Worm (Caenorhabditis elegans) whole organism, L3 larva: Measurements from ENCODE around the gene cdh-3.

Experiments
- R02D3.7 ChIP-seq: fragments of 150-350 bp; optimal IDR thresholded peaks from 2 replicates; lab custom pipeline; 2014; ENCODE audit warnings: missing biosample characterization, missing genetic modification characterization
- ZK546.5 ChIP-seq: sonication (generic microtip); optimal IDR thresholded peaks from 2 replicates; lab custom pipeline; 2017; ENCODE audit warnings: missing biosample characterization, missing genetic modification characterization
- aly-2 ChIP-seq: fragments of 150-350 bp; optimal IDR thresholded peaks from 2 replicates; lab custom pipeline; 2014; ENCODE audit warnings: missing biosample characterization, missing genetic modification characterization
- ama-1 ChIP-seq: fragments of 150-350 bp; optimal IDR thresholded peaks from 2 replicates; lab custom pipeline; 2018
- ceh-16 ChIP-seq: sonication (generic microtip); optimal IDR thresholded peaks from 2 replicates; lab custom pipeline; 2017; ENCODE audit warnings: missing biosample characterization, missing genetic modification characterization
- ceh-28 ChIP-seq: fragments of 150-350 bp; optimal IDR thresholded peaks from 2 replicates; lab custom pipeline; 2014; ENCODE audit warnings: missing biosample characterization, missing genetic modification reagents, missing genetic modification characterization
- ceh-82 ChIP-seq: fragments of 150-350 bp; optimal IDR thresholded peaks from 2 replicates; lab custom pipeline; 2014; ENCODE audit warnings: missing biosample characterization, missing genetic modification characterization
- ceh-9 ChIP-seq: sonication (generic microtip); optimal IDR thresholded peaks from 2 replicates; lab custom pipeline; 2018; ENCODE audit warnings: missing biosample characterization, missing genetic modification characterization
- egl-5 ChIP-seq: fragments of 150-350 bp; optimal IDR thresholded peaks from 2 replicates; lab custom pipeline; 2017; ENCODE audit warnings: missing biosample characterization, missing genetic modification reagents, missing genetic modification characterization, inconsistent platforms
- elt-2 ChIP-seq: sonication (generic microtip); optimal IDR thresholded peaks from 2 replicates; lab custom pipeline; 2016; ENCODE audit warnings: missing genetic modification reagents, mild to moderate bottlenecking, missing genetic modification characterization, missing compliant biosample characterization
- elt-3 ChIP-seq, 3 experiments: fragments of 150-350 bp in 1 of 3; sonication (generic microtip) in 2 of 3; optimal IDR thresholded peaks; 2 replicates in 2 of 3; 4 replicates in 1 of 3; lab custom pipeline; 2014 to 2017; ENCODE audit warnings: missing biosample characterization in 3 of 3, missing genetic modification characterization in 3 of 3
- eor-1 ChIP-seq, 2 experiments: fragments of 150-350 bp; optimal IDR thresholded peaks; 2 replicates each; lab custom pipeline; 2014 to 2018; ENCODE audit warnings: missing biosample characterization in 2 of 2, missing genetic modification characterization in 2 of 2
- fkh-10 ChIP-seq: sonication (generic microtip); optimal IDR thresholded peaks from 2 replicates; lab custom pipeline; 2017; ENCODE audit warnings: missing biosample characterization, missing genetic modification reagents, missing genetic modification characterization
- fkh-2 ChIP-seq: fragments of 150-350 bp; optimal IDR thresholded peaks from 2 replicates; lab custom pipeline; 2014; ENCODE audit warnings: missing biosample characterization, missing genetic modification reagents, missing genetic modification characterization
- fos-1 ChIP-seq: fragments of 150-350 bp; optimal IDR thresholded peaks from 2 replicates; lab custom pipeline; 2014; ENCODE audit warnings: missing biosample characterization, missing genetic modification characterization
- hmg-11 ChIP-seq: sonication (generic microtip); optimal IDR thresholded peaks from 2 replicates; lab custom pipeline; 2016; ENCODE audit warnings: missing genetic modification characterization, missing compliant biosample characterization
- jun-1 ChIP-seq: fragments of 150-350 bp; optimal IDR thresholded peaks from 2 replicates; lab custom pipeline; 2014; ENCODE audit warnings: missing biosample characterization, missing genetic modification reagents, missing genetic modification characterization
- lin-15B ChIP-seq: fragments of 150-350 bp; optimal IDR thresholded peaks from 2 replicates; lab custom pipeline; 2014; ENCODE audit warnings: missing biosample characterization, missing genetic modification characterization
- lin-39 ChIP-seq: fragments of 150-350 bp; optimal IDR thresholded peaks from 2 replicates; lab custom pipeline; 2018; ENCODE audit warnings: missing biosample characterization, missing genetic modification reagents, missing genetic modification characterization
- lsy-12 ChIP-seq: sonication (generic microtip); optimal IDR thresholded peaks from 2 replicates; lab custom pipeline; 2016; ENCODE audit warnings: mild to moderate bottlenecking, missing genetic modification characterization, missing compliant biosample characterization
- mdl-1 ChIP-seq: fragments of 150-350 bp; optimal IDR thresholded peaks from 2 replicates; lab custom pipeline; 2014; ENCODE audit warnings: missing biosample characterization, missing genetic modification characterization
- mml-1 ChIP-seq: fragments of 150-350 bp; sonication (generic microtip); optimal IDR thresholded peaks from 3 replicates; lab custom pipeline; 2014; ENCODE audit warnings: missing biosample characterization, missing genetic modification characterization
- nfya-1 ChIP-seq: sonication (generic microtip); optimal IDR thresholded peaks from 2 replicates; lab custom pipeline; 2017; ENCODE audit warnings: missing genetic modification characterization, mild to moderate bottlenecking, missing compliant biosample characterization, antibody characterized with exemption, moderate library complexity; ENCODE audit not compliant: insufficient read depth
- nhr-11 ChIP-seq: fragments of 150-350 bp; optimal IDR thresholded peaks from 2 replicates; lab custom pipeline; 2014; ENCODE audit warnings: missing biosample characterization, missing genetic modification characterization
- nhr-12 ChIP-seq: fragments of 150-350 bp; optimal IDR thresholded peaks from 2 replicates; lab custom pipeline; 2014; ENCODE audit warnings: missing biosample characterization, missing genetic modification characterization
- nhr-23 ChIP-seq: fragments of 150-350 bp; optimal IDR thresholded peaks from 2 replicates; lab custom pipeline; 2014; ENCODE audit warnings: missing biosample characterization, missing genetic modification reagents, missing genetic modification characterization
- nhr-237 ChIP-seq: fragments of 150-350 bp; optimal IDR thresholded peaks from 2 replicates; lab custom pipeline; 2014; ENCODE audit warnings: missing biosample characterization, missing genetic modification characterization
- nhr-25 ChIP-seq: sonication (generic microtip); optimal IDR thresholded peaks from 2 replicates; lab custom pipeline; 2017; ENCODE audit warnings: missing biosample characterization, missing genetic modification characterization
- nhr-28 ChIP-seq: fragments of 150-350 bp; optimal IDR thresholded peaks from 2 replicates; lab custom pipeline; 2014; ENCODE audit warnings: missing biosample characterization, missing genetic modification characterization
- nhr-43 ChIP-seq: sonication (generic microtip); optimal IDR thresholded peaks from 2 replicates; lab custom pipeline; 2016; ENCODE audit warnings: mild to moderate bottlenecking, missing genetic modification characterization, missing compliant biosample characterization; ENCODE audit not compliant: poor library complexity, severe bottlenecking
- nhr-67 ChIP-seq: fragments of 150-350 bp; optimal IDR thresholded peaks from 2 replicates; lab custom pipeline; 2014; ENCODE audit warnings: missing biosample characterization, missing genetic modification characterization
- nhr-77 ChIP-seq: fragments of 150-350 bp; optimal IDR thresholded peaks from 2 replicates; lab custom pipeline; 2014; ENCODE audit warnings: missing biosample characterization, missing genetic modification characterization
- pha-4 ChIP-seq: fragments of 150-350 bp; optimal IDR thresholded peaks from 2 replicates; lab custom pipeline; 2014; ENCODE audit warnings: missing biosample characterization, missing genetic modification reagents, missing genetic modification characterization
- pqm-1 ChIP-seq: fragments of 150-350 bp; optimal IDR thresholded peaks from 2 replicates; lab custom pipeline; 2017; ENCODE audit warnings: missing biosample characterization, missing genetic modification characterization, inconsistent platforms
- sea-2 ChIP-seq: fragments of 150-350 bp; sonication (generic microtip); optimal IDR thresholded peaks from 4 replicates; lab custom pipeline; 2014; ENCODE audit warnings: missing biosample characterization, missing genetic modification reagents, missing genetic modification characterization
- skn-1 ChIP-seq: fragments of 150-350 bp; optimal IDR thresholded peaks from 2 replicates; lab custom pipeline; 2014; ENCODE audit warnings: missing biosample characterization, missing genetic modification characterization
- snpc-4 ChIP-seq: fragments of 150-350 bp; optimal IDR thresholded peaks from 2 replicates; lab custom pipeline; 2014; ENCODE audit warnings: missing biosample characterization, missing genetic modification characterization
- tbx-2 ChIP-seq: sonication (generic microtip); optimal IDR thresholded peaks from 2 replicates; lab custom pipeline; 2016; ENCODE audit warnings: mild to moderate bottlenecking, missing genetic modification characterization, missing compliant biosample characterization
- unc-39 ChIP-seq: sonication (generic microtip); optimal IDR thresholded peaks from 4 replicates; lab custom pipeline; 2017; ENCODE audit warnings: missing biosample characterization, missing genetic modification characterization
- unc-62 ChIP-seq: fragments of 150-350 bp; sonication (generic microtip); optimal IDR thresholded peaks from 4 replicates; lab custom pipeline; 2014; ENCODE audit warnings: missing biosample characterization, missing genetic modification reagents, missing genetic modification characterization
- ztf-4 ChIP-seq: fragments of 150-350 bp; optimal IDR thresholded peaks from 2 replicates; lab custom pipeline; 2014; ENCODE audit warnings: missing biosample characterization, missing genetic modification characterization

Gene cdh-3

DNA sequence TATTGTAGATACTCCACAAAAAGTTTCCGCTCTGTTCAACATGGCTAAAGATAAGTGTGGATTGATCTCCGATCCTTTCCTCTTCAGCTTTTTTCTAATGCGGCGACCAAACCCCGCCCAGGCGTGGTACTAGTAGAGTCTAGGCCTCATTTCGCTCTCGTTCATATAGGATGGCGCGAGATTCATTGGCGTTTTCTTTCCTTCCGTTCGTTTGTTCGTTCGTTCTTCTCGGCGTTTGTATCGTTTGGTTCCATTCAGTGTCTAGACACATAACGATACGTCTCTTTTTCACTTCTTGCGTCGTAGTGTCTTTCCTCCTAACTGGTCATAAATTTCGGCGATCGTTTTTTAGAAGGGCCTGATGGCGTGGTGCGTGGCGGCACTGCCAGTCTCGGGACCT, 25.2 kb downstream of the cdh-3 start:
- no peak for TF ChIP-seq ceh-9 (tag; lab: Kevin White, UChicago)
- TF ChIP-seq unc-39 (tag; lab: Kevin White, UChicago), result no peak
- no peak for TF ChIP-seq nhr-23
- TF ChIP-seq egl-5 (tag; lab: Kevin White, UChicago), result peak; percentile 55
- no peak for TF ChIP-seq elt-3 (tag; optimal IDR thresholded peaks at IDR 0.05; lab: Kevin White, UChicago)
- no peak for TF ChIP-seq fos-1 (tag; lab: Kevin White, UChicago)
- TF ChIP-seq R02D3.7, result no peak
- TF ChIP-seq mdl-1 (tag; lab: Kevin White, UChicago), result no peak
- TF ChIP-seq ceh-16 (tag; lab: Kevin White, UChicago), result no peak
- TF ChIP-seq ama-1, result no peak
- TF ChIP-seq hmg-11 (tag; lab: Kevin White, UChicago), result no peak
- peak; percentile 53 for TF ChIP-seq lin-39

DNA sequence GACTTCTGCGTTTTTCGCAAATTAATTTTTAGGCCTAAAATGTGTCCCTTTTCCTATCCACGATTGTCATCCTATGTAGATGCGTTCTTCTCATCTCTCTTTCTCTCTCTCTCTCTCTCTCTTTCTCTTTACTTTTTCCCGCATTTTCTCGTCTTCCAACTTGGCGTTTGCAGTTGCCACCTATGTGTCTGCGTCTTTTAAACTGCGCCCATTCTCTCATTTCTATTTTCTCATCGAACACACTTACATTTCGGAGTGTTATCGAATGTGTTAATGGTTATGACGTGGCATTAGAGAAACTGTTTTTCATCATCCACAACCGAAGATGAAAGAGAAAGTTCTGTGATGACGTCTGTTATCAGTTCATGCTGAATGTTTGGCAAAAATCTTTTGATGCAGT, 25.8 kb downstream of the cdh-3 start:
- TF ChIP-seq lsy-12 (tag; lab: Kevin White, UChicago) (peak; percentile 25), skn-1 (tag; lab: Kevin White, UChicago) (peak; percentile 59), nhr-28 (tag; lab: Kevin White, UChicago) (no peak), ama-1 (peak; percentile 51), nhr-23 (peak; percentile 86), ztf-4 (tag; lab: Kevin White, UChicago) (no peak), pha-4 (tag; lab: Kevin White, UChicago) (peak; percentile 72), fkh-10 (GFP tag; lab: Kevin White, UChicago) (no peak), fos-1 (tag; lab: Kevin White, UChicago) (no peak), egl-5 (tag; lab: Kevin White, UChicago) (peak; percentile 13), nhr-43 (tag; lab: Kevin White, UChicago) (peak; percentile 62), unc-39 (tag; lab: Kevin White, UChicago) (no peak), pqm-1 (peak; percentile 49), unc-62 (GFP tag; lab: Kevin White, UChicago) (peak; percentile 17), nfya-1 (tag; lab: Kevin White, UChicago) (peak; percentile 74), ceh-28 (peak; percentile 39), sea-2 (GFP tag; lab: Kevin White, UChicago) (no peak), nhr-67 (tag; lab: Kevin White, UChicago) (no peak), tbx-2 (tag; lab: Kevin White, UChicago) (no peak), lin-15B (peak; percentile 41), nhr-77 (no peak), aly-2 (tag; lab: Kevin White, UChicago) (no peak), snpc-4 (tag; lab: Kevin White, UChicago) (no peak), nhr-25 (tag; lab: Kevin White, UChicago) (peak; percentile 75), hmg-11 (tag; lab: Kevin White, UChicago) (peak; percentile 34), lin-39 (peak; percentile 24), ZK546.5 (tag; lab: Kevin White, UChicago) (no peak), elt-3 (tag; optimal IDR thresholded peaks at IDR 0.05; lab: Kevin White, UChicago) (peak in 1 of 3 experiments; percentile 80), R02D3.7 (peak; percentile 11), jun-1 (tag; lab: Kevin White, UChicago) (no peak), elt-2 (tag; lab: Kevin White, UChicago) (peak; percentile 88), mml-1 (tag; lab: Kevin White, UChicago) (no peak)

DNA sequence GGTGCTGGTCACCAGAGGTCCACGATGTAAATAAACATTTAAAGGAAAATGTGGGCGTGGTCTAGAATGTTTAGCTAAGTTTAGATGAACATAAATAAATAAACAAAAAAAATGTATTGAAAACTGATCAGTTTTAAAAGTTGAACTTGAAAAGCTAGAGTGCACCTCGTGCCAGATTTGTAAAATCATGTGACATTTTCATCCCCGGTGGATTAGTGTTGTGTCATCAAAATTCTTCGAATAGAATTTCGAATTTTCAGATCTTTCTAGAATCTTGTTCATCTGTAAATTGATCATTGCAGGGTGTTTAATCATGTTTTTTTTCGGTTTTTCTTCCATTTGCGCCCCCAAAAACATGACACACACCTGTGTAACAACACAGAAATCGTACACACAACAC, 27.7 kb downstream of the cdh-3 start:
- no peak for TF ChIP-seq nhr-237
- TF ChIP-seq pha-4 (tag; lab: Kevin White, UChicago), result peak; percentile 65
- TF ChIP-seq, all 47 proteins: peak for 1

- TF ChIP-seq hmg-11 (tag; lab: Kevin White, UChicago) (peak; percentile 31), tbx-2 (tag; lab: Kevin White, UChicago) (no peak), fkh-10 (GFP tag; lab: Kevin White, UChicago) (peak; percentile 28), R02D3.7 (no peak), nhr-28 (tag; lab: Kevin White, UChicago) (no peak), skn-1 (tag; lab: Kevin White, UChicago) (no peak), ama-1 (peak; percentile 17), pqm-1 (no peak), elt-3 (tag; optimal IDR thresholded peaks at IDR 0.05; lab: Kevin White, UChicago) (no peak), lin-39 (peak; percentile 61), sea-2 (GFP tag; lab: Kevin White, UChicago) (no peak), eor-1 (tag; optimal IDR thresholded peaks at IDR 0.05; lab: Kevin White, UChicago) (no peak), ceh-82 (tag; lab: Kevin White, UChicago) (no peak), nhr-23 (no peak), ceh-16 (tag; lab: Kevin White, UChicago) (no peak), snpc-4 (tag; lab: Kevin White, UChicago) (no peak), fkh-2 (tag; lab: Kevin White, UChicago) (no peak), nhr-25 (tag; lab: Kevin White, UChicago) (no peak), ceh-9 (tag; lab: Kevin White, UChicago) (no peak), nhr-12 (no peak), lsy-12 (tag; lab: Kevin White, UChicago) (no peak), unc-62 (GFP tag; lab: Kevin White, UChicago) (no peak), nfya-1 (tag; lab: Kevin White, UChicago) (peak; percentile 64), nhr-11 (tag; lab: Kevin White, UChicago) (no peak), fos-1 (tag; lab: Kevin White, UChicago) (no peak)
Measured at ce11 chrIII:7725483-7726250, 28.6 kb downstream of the cdh-3 start.
